Fruit fly (Drosophila melanogaster) whole organism, embryonic: Measurements from ENCODE around the gene CG13833.

Source experiments
- Abd-B ChIP-seq: fragments of 200-800 bp; sonication (Bioruptor generic); optimal IDR thresholded peaks from 2 replicates; lab custom pipeline; 2018; ENCODE audit warnings: missing biosample characterization, mild to moderate bottlenecking, missing genetic modification characterization, moderate library complexity
- Adf1 ChIP-seq: fragments of 200-800 bp; sonication (Bioruptor generic); IDR thresholded peaks from 2 replicates; pipeline ENCODE4 v1.3.6; 2022; ENCODE audit warnings: missing biosample characterization, missing genetic modification characterization
- Awh ChIP-seq: fragments of 200-800 bp; sonication (Bioruptor generic); IDR thresholded peaks from 2 replicates; pipeline ENCODE4, ENCODE4 v1.3.6; 2022; ENCODE audit warnings: missing biosample characterization, missing genetic modification characterization
- B-H1 ChIP-seq: fragments of 200-800 bp; sonication (Bioruptor generic); IDR thresholded peaks from 3 replicates; pipeline ENCODE4 v1.3.6; 2022; ENCODE audit warnings: missing biosample characterization, missing genetic modification characterization
- Bgb ChIP-seq: fragments of 200-800 bp; sonication (Bioruptor generic); IDR thresholded peaks from 2 replicates; pipeline ENCODE4 v1.3.6; 2022; ENCODE audit warnings: missing biosample characterization, missing genetic modification characterization; ENCODE audit not compliant: partially characterized antibody
- CG10979 ChIP-seq: fragments of 200-800 bp; sonication (Bioruptor generic); optimal IDR thresholded peaks from 2 replicates; lab custom pipeline; 2018; ENCODE audit warnings: missing biosample characterization, mild to moderate bottlenecking, missing genetic modification characterization, moderate library complexity
- CG11695 ChIP-seq: fragments of 200-800 bp; sonication (Bioruptor generic); IDR thresholded peaks from 3 replicates; pipeline ENCODE4 v1.3.6; 2022; ENCODE audit warnings: missing biosample characterization, missing genetic modification characterization
- CG14014 ChIP-seq: fragments of 200-800 bp; sonication (Bioruptor generic); IDR thresholded peaks from 2 replicates; pipeline ENCODE4 v1.3.6; 2022; ENCODE audit warnings: missing biosample characterization, missing genetic modification characterization
- CG15696 ChIP-seq: fragments of 200-800 bp; sonication (Bioruptor generic); optimal IDR thresholded peaks from 2 replicates; lab custom pipeline; 2019; ENCODE audit warnings: missing biosample characterization, mild to moderate bottlenecking, missing genetic modification characterization, moderate library complexity
- CG1603 ChIP-seq: fragments of 200-800 bp; sonication (Bioruptor generic); optimal IDR thresholded peaks from 2 replicates; lab custom pipeline; 2019; ENCODE audit warnings: missing biosample characterization, mild to moderate bottlenecking, missing genetic modification characterization, moderate library complexity
- CG17361 ChIP-seq: fragments of 200-800 bp; sonication (Bioruptor generic); IDR thresholded peaks from 3 replicates; pipeline ENCODE4 v1.3.6; 2022; ENCODE audit warnings: missing biosample characterization, missing genetic modification characterization
- CG17829 ChIP-seq: fragments of 200-800 bp; optimal IDR thresholded peaks from 2 replicates; lab custom pipeline; 2019; ENCODE audit warnings: missing biosample characterization, mild to moderate bottlenecking, missing genetic modification characterization, moderate library complexity
- CG18262 ChIP-seq: fragments of 200-800 bp; optimal IDR thresholded peaks from 3 replicates; lab custom pipeline; 2019; ENCODE audit warnings: missing biosample characterization, mild to moderate bottlenecking, missing genetic modification characterization, moderate library complexity
- CG42726 ChIP-seq: fragments of 200-800 bp; sonication (Bioruptor generic); IDR thresholded peaks from 2 replicates; pipeline ENCODE4 v1.3.6; 2022; ENCODE audit warnings: missing biosample characterization, missing genetic modification characterization; ENCODE audit not compliant: partially characterized antibody
- CG6175 ChIP-seq: fragments of 200-800 bp; sonication (Bioruptor generic); IDR thresholded peaks from 3 replicates; pipeline ENCODE4 v1.3.6; 2022; ENCODE audit warnings: missing biosample characterization, missing genetic modification characterization
- CG6813 ChIP-seq: fragments of 200-800 bp; sonication (Bioruptor generic); optimal IDR thresholded peaks from 2 replicates; lab custom pipeline; 2017; ENCODE audit warnings: missing biosample characterization, missing genetic modification characterization, mild to moderate bottlenecking, moderate library complexity, missing genetic modification reagents
- CG7839 ChIP-seq: fragments of 200-800 bp; sonication (Bioruptor generic); optimal IDR thresholded peaks from 3 replicates; lab custom pipeline; 2018; ENCODE audit warnings: missing biosample characterization, mild to moderate bottlenecking, missing genetic modification characterization, moderate library complexity
- CG9727 ChIP-seq: fragments of 200-800 bp; sonication (Bioruptor generic); optimal IDR thresholded peaks from 3 replicates; lab custom pipeline; 2017; ENCODE audit warnings: missing biosample characterization, mild to moderate bottlenecking, missing genetic modification characterization
- CG9932 ChIP-seq: fragments of 200-800 bp; sonication (Bioruptor generic); IDR thresholded peaks from 2 replicates; pipeline ENCODE4 v1.3.6; 2022; ENCODE audit warnings: missing biosample characterization, missing genetic modification characterization
- Dip2 ChIP-seq: fragments of 200-800 bp; sonication (Bioruptor generic); IDR thresholded peaks from 2 replicates; pipeline ENCODE4 v1.3.6; 2022; ENCODE audit warnings: missing biosample characterization, missing genetic modification characterization
- Dll ChIP-seq: fragments of 200-800 bp; sonication (Bioruptor generic); IDR thresholded peaks from 4 replicates; pipeline ENCODE4 v1.3.6; 2022; ENCODE audit warnings: missing biosample characterization, missing genetic modification characterization; ENCODE audit not compliant: partially characterized antibody
- Jarid2 ChIP-seq: fragments of 200-800 bp; sonication (Bioruptor generic); optimal IDR thresholded peaks from 3 replicates; lab custom pipeline; 2017; ENCODE audit warnings: mild to moderate bottlenecking, missing biosample characterization, missing genetic modification reagents, missing genetic modification characterization
- Med ChIP-seq: fragments of 200-800 bp; sonication (Bioruptor generic); peaks from one replicate; lab custom pipeline; 2016; ENCODE audit warnings: missing biosample characterization, missing genetic modification characterization, mild to moderate bottlenecking, inconsistent platforms, moderate library complexity
- NFAT ChIP-seq: fragments of 200-800 bp; sonication (Bioruptor generic); IDR thresholded peaks from 2 replicates; pipeline ENCODE4 v1.3.6; 2022; ENCODE audit warnings: missing biosample characterization, missing genetic modification characterization
- Pdp1 ChIP-seq, 2 experiments: fragments of 200-800 bp; sonication (Bioruptor generic); optimal IDR thresholded peaks; 3 replicates each; lab custom pipeline; 2016; ENCODE audit warnings: missing biosample characterization in 2 of 2, missing genetic modification characterization in 2 of 2, mild to moderate bottlenecking in 1 of 2, moderate library complexity in 1 of 2
- bowl ChIP-seq: fragments of 200-800 bp; sonication (Bioruptor generic); IDR thresholded peaks from 2 replicates; pipeline ENCODE4 v1.3.6; 2022; ENCODE audit warnings: missing biosample characterization, missing genetic modification characterization
- br ChIP-seq: fragments of >200 bp; optimal IDR thresholded peaks from 2 replicates; lab custom pipeline; 2017
- cato ChIP-seq: fragments of 200-800 bp; sonication (Bioruptor generic); optimal IDR thresholded peaks from 2 replicates; lab custom pipeline; 2016; ENCODE audit warnings: missing biosample characterization, missing genetic modification characterization, borderline replicate concordance
- caup ChIP-seq: fragments of 200-800 bp; sonication (Bioruptor generic); optimal IDR thresholded peaks from 3 replicates; lab custom pipeline; 2017; ENCODE audit warnings: missing biosample characterization, mild to moderate bottlenecking, missing genetic modification characterization, moderate library complexity; ENCODE audit not compliant: severe bottlenecking
- corto ChIP-seq: fragments of 200-800 bp; sonication (Bioruptor generic); optimal IDR thresholded peaks from 2 replicates; lab custom pipeline; 2016; ENCODE audit warnings: missing biosample characterization, mild to moderate bottlenecking, missing genetic modification characterization, moderate library complexity
- danr ChIP-seq: fragments of 200-800 bp; sonication (Bioruptor generic); IDR thresholded peaks from 2 replicates; pipeline ENCODE4 v1.3.6; 2022; ENCODE audit warnings: missing biosample characterization, missing genetic modification characterization
- dmrt11E ChIP-seq: fragments of 200-800 bp; sonication (Bioruptor generic); optimal IDR thresholded peaks from 3 replicates; lab custom pipeline; 2018; ENCODE audit warnings: missing biosample characterization, mild to moderate bottlenecking, missing genetic modification characterization, moderate library complexity
- eyg ChIP-seq: fragments of 200-800 bp; sonication (Bioruptor generic); optimal IDR thresholded peaks from 3 replicates; lab custom pipeline; 2016; ENCODE audit warnings: missing biosample characterization, missing genetic modification characterization
- grau ChIP-seq: fragments of 200-800 bp; optimal IDR thresholded peaks from 3 replicates; lab custom pipeline; 2019; ENCODE audit warnings: missing biosample characterization, mild to moderate bottlenecking, missing genetic modification characterization, moderate library complexity
- insv ChIP-seq, 2 experiments: fragments of 200-800 bp; sonication (Bioruptor generic); optimal IDR thresholded peaks; 3 replicates each; lab custom pipeline; 2016 to 2018; ENCODE audit warnings: missing biosample characterization in 2 of 2, missing genetic modification characterization in 2 of 2
- nau ChIP-seq: fragments of 200-800 bp; sonication (Bioruptor generic); optimal IDR thresholded peaks from 3 replicates; lab custom pipeline; 2017; ENCODE audit warnings: missing biosample characterization, mild to moderate bottlenecking, missing genetic modification characterization, missing genetic modification reagents
- prd ChIP-seq, 3 experiments: fragments of >200 bp in 2 of 3; fragments of 200-800 bp in 1 of 3; sonication (Bioruptor generic) in 1 of 3; optimal IDR thresholded peaks in 2 of 3; IDR thresholded peaks in 1 of 3; 2 replicates in 2 of 3; 3 replicates in 1 of 3; pipeline versions ENCODE4 v1.3.6 to Lab custom; 2017 to 2022; ENCODE audit warnings: missing biosample characterization in 1 of 3, missing genetic modification characterization in 1 of 3
- sens ChIP-seq: fragments of 200-800 bp; sonication (Bioruptor generic); peaks from one replicate; lab custom pipeline; 2016; ENCODE audit warnings: missing biosample characterization, missing genetic modification characterization
- sqz ChIP-seq: fragments of 200-800 bp; sonication (Bioruptor generic); optimal IDR thresholded peaks from 3 replicates; lab custom pipeline; 2018; ENCODE audit warnings: missing biosample characterization, mild to moderate bottlenecking, missing genetic modification characterization
- tx ChIP-seq: fragments of 200-800 bp; sonication (Bioruptor generic); optimal IDR thresholded peaks from 2 replicates; lab custom pipeline; 2016; ENCODE audit warnings: missing biosample characterization, missing genetic modification characterization
- vnd ChIP-seq: fragments of 200-800 bp; sonication (Bioruptor generic); IDR thresholded peaks from 3 replicates; pipeline ENCODE4 v1.3.6; 2022; ENCODE audit warnings: missing biosample characterization, missing genetic modification characterization; ENCODE audit not compliant: partially characterized antibody
- zen ChIP-seq: fragments of 200-800 bp; sonication (Bioruptor generic); optimal IDR thresholded peaks from 3 replicates; lab custom pipeline; 2018; ENCODE audit warnings: missing biosample characterization, mild to moderate bottlenecking, missing genetic modification characterization, moderate library complexity

Gene CG13833

dm6 chr3R:23030900-23031299 is 4.5 kb downstream of the CG13833 start:
- TF ChIP-seq tx (GFP tag; lab: Kevin White, UChicago), result no peak
- TF ChIP-seq dmrt11E, result peak; percentile 38
- TF ChIP-seq CG6175 (GFP tag; lab: Robert Waterston, UW), result no peak
- no peak for TF ChIP-seq eyg (GFP tag; lab: Kevin White, UChicago)
- TF ChIP-seq Abd-B (GFP tag; lab: Kevin White, UChicago), result no peak
- no peak for TF ChIP-seq CG18262 (tag; lab: Kevin White, UChicago)
- TF ChIP-seq Med (GFP tag; lab: Kevin White, UChicago), result peak; percentile 53
- TF ChIP-seq sens (GFP tag; lab: Kevin White, UChicago), result peak; percentile 80
- no peak for TF ChIP-seq B-H1
- TF ChIP-seq Awh (GFP tag; lab: Robert Waterston, UW), result no peak
- TF ChIP-seq cato (GFP tag; lab: Kevin White, UChicago), result no peak
- no peak for TF ChIP-seq Bgb (GFP tag; lab: Robert Waterston, UW)
- TF ChIP-seq vnd, result no peak
- no peak for TF ChIP-seq bowl
- TF ChIP-seq CG15696 (tag; lab: Kevin White, UChicago), result peak; percentile 66
- TF ChIP-seq corto, result no peak
- TF ChIP-seq CG17361, result no peak
- no peak for TF ChIP-seq Dip2 (GFP tag; lab: Robert Waterston, UW)
- no peak for TF ChIP-seq Pdp1 (GFP tag; optimal IDR thresholded peaks at IDR 0.05; lab: Kevin White, UChicago)
- no peak for TF ChIP-seq CG14014 (GFP tag; lab: Robert Waterston, UW)
- TF ChIP-seq insv (GFP tag; optimal IDR thresholded peaks at IDR 0.05; lab: Kevin White, UChicago), result no peak
- peak; percentile 4 for TF ChIP-seq CG10979 (tag; lab: Kevin White, UChicago)
- TF ChIP-seq sqz (GFP tag; lab: Kevin White, UChicago), result no peak
- no peak for TF ChIP-seq nau (GFP tag; lab: Kevin White, UChicago)
- no peak for TF ChIP-seq CG9932 (GFP tag; lab: Robert Waterston, UW)
- no peak for TF ChIP-seq zen (tag; lab: Kevin White, UChicago)
- no peak for TF ChIP-seq Adf1 (GFP tag; lab: Robert Waterston, UW)
- TF ChIP-seq grau (tag; lab: Kevin White, UChicago), result no peak
- no peak for TF ChIP-seq CG17829 (tag; lab: Kevin White, UChicago)
- no peak for TF ChIP-seq CG6813
- no peak for TF ChIP-seq caup
- no peak for TF ChIP-seq danr (GFP tag; lab: Robert Waterston, UW)
- TF ChIP-seq NFAT (GFP tag; lab: Robert Waterston, UW), result no peak
- TF ChIP-seq Dll (GFP tag; lab: Robert Waterston, UW), result no peak
- TF ChIP-seq CG9727 (GFP tag; lab: Kevin White, UChicago), result peak; percentile 18
- no peak for TF ChIP-seq CG42726 (GFP tag; lab: Robert Waterston, UW)
- no peak for TF ChIP-seq Jarid2
- no peak for TF ChIP-seq prd (optimal IDR thresholded peaks at IDR 0.05; lab: Kevin White, UChicago)
- TF ChIP-seq prd (GFP tag; IDR thresholded peaks at IDR 0.05; lab: Robert Waterston, UW), result 0 out of 3 replicates have a peak, but pooled peaks have one; percentile 41
- TF ChIP-seq CG1603 (tag; lab: Kevin White, UChicago), result peak; percentile 1
- TF ChIP-seq br (lab: Kevin White, UChicago), result no peak
- TF ChIP-seq CG11695 (GFP tag; lab: Robert Waterston, UW), result no peak
- TF ChIP-seq CG7839, result peak; percentile 1
